Worm (Caenorhabditis elegans) whole organism, L4 larva: ENCODE results near the gene C06C3.7.

ENCODE experiments used
- rbr-2 ChIP-seq: sonication (generic microtip); optimal IDR thresholded peaks from 2 replicates; lab custom pipeline; 2016; ENCODE audit warnings: missing genotype, missing genetic modification characterization, missing compliant biosample characterization
- spr-3 ChIP-seq: fragments of 200-800 bp; sonication (Bioruptor generic); optimal IDR thresholded peaks from 2 replicates; lab custom pipeline; 2018; ENCODE audit warnings: mild to moderate bottlenecking, missing genetic modification characterization, missing compliant biosample characterization

ce11 chrII:9412086-9412608 lies 26.8 kb downstream of the C06C3.7 start, which contains the start of gene arrd-3:
- no peak for TF ChIP-seq rbr-2
- no peak for TF ChIP-seq spr-3 (GFP tag; lab: Kevin White, UChicago)
